Worm (Caenorhabditis elegans) whole organism, young adult: Measurements from ENCODE around the gene C47D12.5.

Experiments
- D2030.7 ChIP-seq: fragments of 200-800 bp; sonication (Bioruptor generic); IDR thresholded peaks from 2 replicates; pipeline ENCODE4 v1.3.6; 2022; ENCODE audit warnings: missing genetic modification reagents, missing genetic modification characterization, missing compliant biosample characterization
- ama-1 ChIP-seq, 3 experiments: fragments of 150-350 bp in 1 of 3; sonication (generic microtip) in 2 of 3; optimal IDR thresholded peaks; 2 replicates each; lab custom pipeline; 2014 to 2018; ENCODE audit warnings: missing biosample characterization in 2 of 3, missing genetic modification characterization in 2 of 3, missing genetic modification reagents in 2 of 3
- efl-1 ChIP-seq: fragments of 150-350 bp; optimal IDR thresholded peaks from 2 replicates; lab custom pipeline; 2014; ENCODE audit warnings: missing biosample characterization, missing genetic modification reagents, missing genetic modification characterization
- egl-44 ChIP-seq: fragments of 200-800 bp; sonication (Bioruptor generic); IDR thresholded peaks from 2 replicates; pipeline ENCODE4 v1.3.6; 2022; ENCODE audit warnings: missing genetic modification reagents, missing genetic modification characterization, missing compliant biosample characterization
- lin-26 ChIP-seq: fragments of 200-800 bp; sonication (Bioruptor generic); IDR thresholded peaks from 2 replicates; pipeline ENCODE4 v1.3.6; 2022; ENCODE audit warnings: missing genetic modification reagents, missing genetic modification characterization, missing compliant biosample characterization
- lin-54 ChIP-seq: fragments of 200-800 bp; sonication (Bioruptor generic); optimal IDR thresholded peaks from 2 replicates; lab custom pipeline; 2018; ENCODE audit warnings: mild to moderate bottlenecking, missing genetic modification characterization, missing compliant biosample characterization
- madf-3 ChIP-seq: fragments of 200-800 bp; sonication (Bioruptor generic); IDR thresholded peaks from 2 replicates; pipeline ENCODE4 v1.3.6; 2022; ENCODE audit warnings: missing genetic modification reagents, missing genetic modification characterization, missing compliant biosample characterization
- nhr-179 ChIP-seq: sonication (generic microtip); optimal IDR thresholded peaks from 2 replicates; lab custom pipeline; 2016; ENCODE audit warnings: mild to moderate bottlenecking, missing genetic modification characterization, missing compliant biosample characterization
- pha-4 ChIP-seq: fragments of 150-350 bp; sonication (generic microtip); optimal IDR thresholded peaks from 2 replicates; lab custom pipeline; 2014; ENCODE audit warnings: missing biosample characterization, missing genetic modification reagents, missing genetic modification characterization
- sdz-38 ChIP-seq: sonication (generic microtip); optimal IDR thresholded peaks from 2 replicates; lab custom pipeline; 2016; ENCODE audit warnings: missing genotype, missing genetic modification characterization, missing compliant biosample characterization
- snpc-3.4 ChIP-seq: sonication (generic microtip); optimal IDR thresholded peaks from 2 replicates; lab custom pipeline; 2017; ENCODE audit warnings: missing genetic modification characterization, mild to moderate bottlenecking, missing compliant biosample characterization, antibody characterized with exemption, moderate library complexity, missing genotype, missing genetic modification reagents
- unc-62 ChIP-seq: fragments of 150-350 bp; optimal IDR thresholded peaks from 2 replicates; lab custom pipeline; 2014; ENCODE audit warnings: missing biosample characterization, missing genetic modification reagents, missing genetic modification characterization

ce11 chrII:11729757-11730535 lies 44.9 kb upstream of the C47D12.5 start:
- TF ChIP-seq lin-54 (GFP tag; lab: Kevin White, UChicago): no peak
- TF ChIP-seq nhr-179 (tag; lab: Kevin White, UChicago): no peak
- no peak for TF ChIP-seq D2030.7 (GFP tag; lab: Robert Waterston, UW)
- TF ChIP-seq pha-4 (tag; lab: Kevin White, UChicago): no peak
- no peak for TF ChIP-seq ama-1 (optimal IDR thresholded peaks at IDR 0.05; lab: Kevin White, UChicago)
- no peak for TF ChIP-seq ama-1 (GFP tag; optimal IDR thresholded peaks at IDR 0.05; lab: Kevin White, UChicago)
- no peak for TF ChIP-seq egl-44 (GFP tag; lab: Robert Waterston, UW)
- TF ChIP-seq efl-1 (GFP tag; lab: Kevin White, UChicago): no peak
- no peak for TF ChIP-seq madf-3 (GFP tag; lab: Robert Waterston, UW)
- no peak for TF ChIP-seq snpc-3.4
- TF ChIP-seq lin-26: 0 out of 2 replicates have a peak, but pooled peaks have one; percentile 25
- no peak for TF ChIP-seq sdz-38 (tag; lab: Kevin White, UChicago)
- no peak for TF ChIP-seq unc-62 (GFP tag; lab: Kevin White, UChicago)
